Fruit fly (Drosophila melanogaster): ENCODE data around the gene CG33233.

Gene CG33233

DNA sequence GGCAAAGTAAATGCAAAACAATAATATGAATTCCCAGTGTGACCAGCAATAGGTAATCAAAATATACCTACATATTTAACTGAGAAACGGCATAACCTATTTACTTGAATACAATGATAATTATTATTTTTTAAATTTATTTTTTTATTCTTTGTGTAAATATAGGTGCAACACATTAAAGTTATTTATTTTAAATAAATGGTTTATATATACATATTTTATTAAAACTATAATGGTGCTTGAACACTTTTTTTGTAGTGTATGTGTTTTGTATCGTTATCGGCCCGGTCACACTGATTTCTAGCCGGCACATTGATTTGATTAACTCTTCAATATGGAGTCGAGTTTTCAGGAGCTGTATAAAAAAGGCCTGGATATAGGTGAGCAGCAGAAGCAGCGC, 7.6 kb upstream of the CG33233 start, which contains the start of the genes ProRS-m, CG42304 and Snup:
Gene ProRS-m, minus strand, starts transcription at position 51 of the 400 bp plus-strand sequence.
Gene CG42304, plus strand, starts transcription at position 289 of the 400 bp plus-strand sequence.
Gene Snup, plus strand, starts transcription at position 289 of the 400 bp plus-strand sequence.
- no peak for TF ChIP-seq EcR (GFP tag; optimal IDR thresholded peaks at IDR 0.05)
- no peak for TF ChIP-seq pan (optimal IDR thresholded peaks at IDR 0.05)
- no peak for TF ChIP-seq Dll (optimal IDR thresholded peaks at IDR 0.05)
- TF ChIP-seq CG8478 (optimal IDR thresholded peaks at IDR 0.05), result no peak
- TF ChIP-seq psq (optimal IDR thresholded peaks at IDR 0.05), result no peak
- TF ChIP-seq usp (GFP tag; optimal IDR thresholded peaks at IDR 0.05), result no peak

DNA sequence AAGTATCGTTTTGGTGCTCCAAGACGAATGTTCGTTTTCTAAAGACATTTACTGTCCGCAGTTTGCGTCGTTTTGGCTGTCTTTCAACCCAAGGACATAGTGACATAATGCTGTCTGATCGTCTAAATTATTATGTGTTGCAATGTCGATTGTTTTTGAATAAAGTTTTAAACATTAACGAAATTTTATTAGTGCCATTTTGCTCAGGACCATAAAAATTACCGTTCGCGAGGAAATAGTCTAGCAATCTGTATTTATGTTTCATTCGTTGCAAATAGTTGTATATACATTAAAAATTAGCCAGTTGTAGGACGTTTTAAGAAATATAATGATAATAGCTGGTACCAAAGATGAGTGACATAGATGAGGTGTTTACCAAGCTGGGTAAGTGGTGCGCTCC, 1.9 kb downstream of the CG33233 start, which contains the start of gene CG33234:
Gene CG33234, plus strand, starts transcription at position 301 of the 400 bp plus-strand sequence.
- no peak for TF ChIP-seq EcR (GFP tag; optimal IDR thresholded peaks at IDR 0.05)
- no peak for TF ChIP-seq pan (optimal IDR thresholded peaks at IDR 0.05)
- TF ChIP-seq CG8478 (optimal IDR thresholded peaks at IDR 0.05), result no peak
- TF ChIP-seq psq (optimal IDR thresholded peaks at IDR 0.05), result no peak
- TF ChIP-seq Dll (optimal IDR thresholded peaks at IDR 0.05), result no peak
- no peak for TF ChIP-seq usp (GFP tag; optimal IDR thresholded peaks at IDR 0.05)

dm6 chr3L:2702474-2702873, 43.0 kb downstream of the CG33233 start:
- TF ChIP-seq usp (GFP tag; optimal IDR thresholded peaks at IDR 0.05), result no peak
- no peak for TF ChIP-seq Dll (optimal IDR thresholded peaks at IDR 0.05)
- no peak for TF ChIP-seq CG8478 (optimal IDR thresholded peaks at IDR 0.05)
